Fruit fly (Drosophila melanogaster): ENCODE results near the gene Abd-B.

- no peak for TF ChIP-seq CG7928 (GFP tag; optimal IDR thresholded peaks at IDR 0.05)
- TF ChIP-seq psq (GFP tag; optimal IDR thresholded peaks at IDR 0.05): no peak
- no peak for TF ChIP-seq CG3847 (GFP tag; IDR thresholded peaks at IDR 0.05)
- no peak for TF ChIP-seq CG8281 (tag; optimal IDR thresholded peaks at IDR 0.05)
- TF ChIP-seq CG6765 (GFP tag; optimal IDR thresholded peaks at IDR 0.05): no peak
- TF ChIP-seq CG13296 (GFP tag; optimal IDR thresholded peaks at IDR 0.05): no peak
- no peak for TF ChIP-seq CG17385 (GFP tag; optimal IDR thresholded peaks at IDR 0.05)
- TF ChIP-seq jing (GFP tag; optimal IDR thresholded peaks at IDR 0.05): no peak
- no peak for TF ChIP-seq Hr39 (optimal IDR thresholded peaks at IDR 0.05)
- no peak for TF ChIP-seq Aef1 (GFP tag; IDR thresholded peaks at IDR 0.05)
- no peak for TF ChIP-seq ssp (GFP tag; IDR thresholded peaks at IDR 0.05)
- no peak for TF ChIP-seq Oaz (GFP tag; IDR thresholded peaks at IDR 0.05)
- TF ChIP-seq tap (tag; optimal IDR thresholded peaks at IDR 0.05): no peak
These were observed 2.9 kb upstream of the Abd-B start, which contains the start of gene VhaM9.7-d for dm6 chr3R:16974904-16975303.

Measured in whole organism, embryonic.